Fruit fly (Drosophila melanogaster): Measurements from ENCODE around the gene FucTA.

FucTA gene

dm6 chr3L:15102669-15103309 is 44.1 kb upstream of the FucTA start:
- TF ChIP-seq CG8159 (tag; optimal IDR thresholded peaks at IDR 0.05) = peak; percentile 49
- peak; percentile 38 for TF ChIP-seq CG34367 (tag; optimal IDR thresholded peaks at IDR 0.05)
- peak; percentile 54; the same call in 1 of the 3 replicates for TF ChIP-seq CG4496 (GFP tag; IDR thresholded peaks at IDR 0.05)
- TF ChIP-seq CG9948 (tag; optimal IDR thresholded peaks at IDR 0.05) = peak; percentile 25
- TF ChIP-seq Snoo (tag; optimal IDR thresholded peaks at IDR 0.05) = no peak
- no peak for TF ChIP-seq CG12605 (GFP tag; IDR thresholded peaks at IDR 0.05)
- no peak for TF ChIP-seq rn (GFP tag; IDR thresholded peaks at IDR 0.05)
- TF ChIP-seq Pif1B (GFP tag; optimal IDR thresholded peaks at IDR 0.05) = no peak
- no peak for TF ChIP-seq D1 (tag; optimal IDR thresholded peaks at IDR 0.05)
- no peak for TF ChIP-seq CG10348 (GFP tag; IDR thresholded peaks at IDR 0.05)
- TF ChIP-seq CG13204 (GFP tag; optimal IDR thresholded peaks at IDR 0.05) = peak; percentile 96
- peak; percentile 49 for TF ChIP-seq EcR (GFP tag; optimal IDR thresholded peaks at IDR 0.05)
- TF ChIP-seq CG14655 (GFP tag; optimal IDR thresholded peaks at IDR 0.05) = peak; percentile 49
- TF ChIP-seq Ets98B (GFP tag; IDR thresholded peaks at IDR 0.05) = peak; percentile 31
- peak; percentile 31 for TF ChIP-seq CG17806 (tag; optimal IDR thresholded peaks at IDR 0.05)
- peak; percentile 49 for TF ChIP-seq CG15710 (tag; optimal IDR thresholded peaks at IDR 0.05)
- 0 out of 3 replicates have a peak, but pooled peaks have one; percentile 12 for TF ChIP-seq fd96Ca (GFP tag; IDR thresholded peaks at IDR 0.05)
- peak; percentile 13 for TF ChIP-seq CG8301 (tag; optimal IDR thresholded peaks at IDR 0.05)
- no peak for TF ChIP-seq gl (tag; optimal IDR thresholded peaks at IDR 0.05)
- peak; percentile 5 for TF ChIP-seq Pif1A (GFP tag; optimal IDR thresholded peaks at IDR 0.05)
- no peak for TF ChIP-seq CG32121 (GFP tag; IDR thresholded peaks at IDR 0.05)

- TF ChIP-seq CG9948 (tag; optimal IDR thresholded peaks at IDR 0.05) (no peak), fd96Ca (GFP tag; IDR thresholded peaks at IDR 0.05) (peak; percentile 24; the same call in 1 of the 3 replicates), gl (tag; optimal IDR thresholded peaks at IDR 0.05) (no peak), CG10348 (GFP tag; IDR thresholded peaks at IDR 0.05) (no peak), CG15710 (tag; optimal IDR thresholded peaks at IDR 0.05) (no peak), Ets98B (GFP tag; IDR thresholded peaks at IDR 0.05) (no peak), Pif1B (GFP tag; optimal IDR thresholded peaks at IDR 0.05) (peak; percentile 33), CG13204 (GFP tag; optimal IDR thresholded peaks at IDR 0.05) (peak; percentile 99), CG4496 (GFP tag; IDR thresholded peaks at IDR 0.05) (no peak), EcR (GFP tag; optimal IDR thresholded peaks at IDR 0.05) (peak; percentile 49), D1 (tag; optimal IDR thresholded peaks at IDR 0.05) (no peak), rn (GFP tag; IDR thresholded peaks at IDR 0.05) (no peak), CG32121 (GFP tag; IDR thresholded peaks at IDR 0.05) (no peak; the same call in 1 of the 2 replicates), CG14655 (GFP tag; optimal IDR thresholded peaks at IDR 0.05) (no peak), CG8159 (tag; optimal IDR thresholded peaks at IDR 0.05) (no peak), CG17806 (tag; optimal IDR thresholded peaks at IDR 0.05) (peak; percentile 4), Pif1A (GFP tag; optimal IDR thresholded peaks at IDR 0.05) (no peak), CG12605 (GFP tag; IDR thresholded peaks at IDR 0.05) (no peak), CG34367 (tag; optimal IDR thresholded peaks at IDR 0.05) (no peak), CG8301 (tag; optimal IDR thresholded peaks at IDR 0.05) (no peak), Snoo (tag; optimal IDR thresholded peaks at IDR 0.05) (peak; percentile 19)
Observed at dm6 chr3L:15103988-15104848, 42.7 kb upstream of the FucTA start.

dm6 chr3L:15104849-15105555 is 41.9 kb upstream of the FucTA start:
- TF ChIP-seq CG8301 (tag; optimal IDR thresholded peaks at IDR 0.05) (peak; percentile 90), EcR (GFP tag; optimal IDR thresholded peaks at IDR 0.05) (no peak), fd96Ca (GFP tag; IDR thresholded peaks at IDR 0.05) (peak; percentile 92), Pif1B (GFP tag; optimal IDR thresholded peaks at IDR 0.05) (peak; percentile 88), CG17806 (tag; optimal IDR thresholded peaks at IDR 0.05) (peak; percentile 87), CG13204 (GFP tag; optimal IDR thresholded peaks at IDR 0.05) (peak; percentile 6), rn (GFP tag; IDR thresholded peaks at IDR 0.05) (peak; percentile 84), CG8159 (tag; optimal IDR thresholded peaks at IDR 0.05) (peak; percentile 90), CG34367 (tag; optimal IDR thresholded peaks at IDR 0.05) (peak; percentile 89), Snoo (tag; optimal IDR thresholded peaks at IDR 0.05) (peak; percentile 90), CG9948 (tag; optimal IDR thresholded peaks at IDR 0.05) (peak; percentile 84), gl (tag; optimal IDR thresholded peaks at IDR 0.05) (peak; percentile 73), CG14655 (GFP tag; optimal IDR thresholded peaks at IDR 0.05) (peak; percentile 88), D1 (tag; optimal IDR thresholded peaks at IDR 0.05) (peak; percentile 53), CG4496 (GFP tag; IDR thresholded peaks at IDR 0.05) (peak; percentile 87), CG10348 (GFP tag; IDR thresholded peaks at IDR 0.05) (no peak; the same call in 1 of the 2 replicates), Pif1A (GFP tag; optimal IDR thresholded peaks at IDR 0.05) (peak; percentile 95), CG12605 (GFP tag; IDR thresholded peaks at IDR 0.05) (peak; percentile 76), CG15710 (tag; optimal IDR thresholded peaks at IDR 0.05) (peak; percentile 94), Ets98B (GFP tag; IDR thresholded peaks at IDR 0.05) (peak; percentile 82), CG32121 (GFP tag; IDR thresholded peaks at IDR 0.05) (peak; percentile 87)

dm6 chr3L:15105566-15106207 is 41.2 kb upstream of the FucTA start, which contains the start of gene CG45071:
Gene CG45071, plus strand, starts transcription at chr3L:15105882.
- TF ChIP-seq Ets98B (GFP tag; IDR thresholded peaks at IDR 0.05) (peak; percentile 11; the same call in 1 of the 2 replicates), CG8159 (tag; optimal IDR thresholded peaks at IDR 0.05) (no peak), CG8301 (tag; optimal IDR thresholded peaks at IDR 0.05) (no peak), gl (tag; optimal IDR thresholded peaks at IDR 0.05) (no peak), EcR (GFP tag; optimal IDR thresholded peaks at IDR 0.05) (peak; percentile 37), Snoo (tag; optimal IDR thresholded peaks at IDR 0.05) (no peak), CG12605 (GFP tag; IDR thresholded peaks at IDR 0.05) (peak; percentile 34; the same call in 1 of the 2 replicates), CG32121 (GFP tag; IDR thresholded peaks at IDR 0.05) (no peak), CG13204 (GFP tag; optimal IDR thresholded peaks at IDR 0.05) (peak; percentile 100)
